Worm (Caenorhabditis elegans): ENCODE results near the gene ceh-87.
"Not testable (repeated sequence)": the region's sequence is repeated elsewhere in the genome, so short reads cannot be mapped to it uniquely, and the experiment has no call there.

ceh-87 gene

ce11 chrII:2690080-2690479 is 6.0 kb upstream of the ceh-87 start, which contains the start of gene nspf-3:
Gene nspf-3, minus strand, starts transcription at chrII:2690180.
- no peak for TF ChIP-seq nhr-237 (tag; optimal IDR thresholded peaks at IDR 0.05)
- no peak for TF ChIP-seq nhr-76 (tag; optimal IDR thresholded peaks at IDR 0.05)
- TF ChIP-seq zfp-2 (tag; optimal IDR thresholded peaks at IDR 0.05), result no peak
- TF ChIP-seq spr-3 (GFP tag; optimal IDR thresholded peaks at IDR 0.05), result no peak
- TF ChIP-seq attf-4 (tag; optimal IDR thresholded peaks at IDR 0.05), result no peak
- TF ChIP-seq unc-62 (GFP tag; optimal IDR thresholded peaks at IDR 0.05 in 1 of 2), result peak in 1 of 2 experiments; percentile 66
- TF ChIP-seq unc-62 (tag; optimal IDR thresholded peaks at IDR 0.05), result no peak
- TF ChIP-seq snpc-4 (tag; optimal IDR thresholded peaks at IDR 0.05), result no peak

ce11 chrII:2688616-2689015 is 4.5 kb upstream of the ceh-87 start, which contains the start of gene nspf-2:
Gene nspf-2, plus strand, starts transcription at chrII:2688916.
- TF ChIP-seq dmd-9 (GFP tag; IDR thresholded peaks at IDR 0.05); F26F4.8 (GFP tag; conservative IDR thresholded peaks at IDR 0.05); fos-1 (tag; optimal IDR thresholded peaks at IDR 0.05): not testable (repeated sequence)

ce11 chrII:2686985-2687675 is 3.0 kb upstream of the ceh-87 start, which contains the start of the genes sup-9 and nspf-1:
Gene sup-9, minus strand, starts transcription at chrII:2687027.
Gene nspf-1, plus strand, starts transcription at chrII:2687625.
- TF ChIP-seq nhr-11 (tag; optimal IDR thresholded peaks at IDR 0.05), result peak; percentile 9
- 0 out of 2 replicates have a peak, but pooled peaks have one; percentile 32 for TF ChIP-seq ctbp-1 (GFP tag; IDR thresholded peaks at IDR 0.05)
- TF ChIP-seq zip-2 (tag; optimal IDR thresholded peaks at IDR 0.05), result no peak
- TF ChIP-seq daf-16 (GFP tag; optimal IDR thresholded peaks at IDR 0.05), result peak in 1 of 2 experiments; percentile 45
- TF ChIP-seq daf-16 (tag; optimal IDR thresholded peaks at IDR 0.05), result no peak
- no peak for TF ChIP-seq nhr-41 (GFP tag; IDR thresholded peaks at IDR 0.05)

- no peak for TF ChIP-seq unc-62 (GFP tag; optimal IDR thresholded peaks at IDR 0.05 in 1 of 2)
- TF ChIP-seq unc-62 (tag; optimal IDR thresholded peaks at IDR 0.05), result no peak
- peak; percentile 96 for TF ChIP-seq aha-1 (tag)
- no peak for TF ChIP-seq hmg-1.1 (GFP tag; IDR thresholded peaks at IDR 0.05)
- TF ChIP-seq fos-1 (tag; optimal IDR thresholded peaks at IDR 0.05), result no peak
These were observed 675 bp upstream of the ceh-87 start for ce11 chrII:2684783-2685182.

- TF ChIP-seq lin-15B (tag; optimal IDR thresholded peaks at IDR 0.05), result no peak
- peak; percentile 36 for TF ChIP-seq aha-1 (tag)
These were observed 3.0 kb downstream of the ceh-87 start, which contains the start of gene F34D6.1 for ce11 chrII:2681118-2681517. Gene F34D6.1, minus strand, starts transcription at chrII:2681218.

ce11 chrII:2677534-2678168 is 6.5 kb downstream of the ceh-87 start, which contains the start of gene F22E5.17:
Gene F22E5.17, plus strand, starts transcription at chrII:2678041.
- TF ChIP-seq set-16 (GFP tag; IDR thresholded peaks at IDR 0.05), result no peak
- TF ChIP-seq dmd-6 (GFP tag; IDR thresholded peaks at IDR 0.05), result peak; percentile 92
- TF ChIP-seq php-3 (GFP tag; IDR thresholded peaks at IDR 0.05), result peak; percentile 48; the same call in 1 of the 2 replicates
- no peak for TF ChIP-seq T26A8.4 (GFP tag; IDR thresholded peaks at IDR 0.05)
- no peak for TF ChIP-seq lin-13 (GFP tag; optimal IDR thresholded peaks at IDR 0.05)
- TF ChIP-seq nhr-48 (tag; optimal IDR thresholded peaks at IDR 0.05), result peak; percentile 33
- TF ChIP-seq pqm-1 (tag; optimal IDR thresholded peaks at IDR 0.05), result peak; percentile 94
- TF ChIP-seq lin-1 (GFP tag; IDR thresholded peaks at IDR 0.05), result 0 out of 2 replicates have a peak, but pooled peaks have one; percentile 12
- TF ChIP-seq hlh-11 (tag; optimal IDR thresholded peaks at IDR 0.05), result peak; percentile 63
- peak; percentile 88 for TF ChIP-seq nhr-28 (tag; optimal IDR thresholded peaks at IDR 0.05)
- peak; percentile 22 for TF ChIP-seq nhr-102 (tag; optimal IDR thresholded peaks at IDR 0.05)
- no peak for TF ChIP-seq mxl-2 (GFP tag; conservative IDR thresholded peaks at IDR 0.05)
- 0 out of 2 replicates have a peak, but pooled peaks have one; percentile 41 for TF ChIP-seq egl-43 (GFP tag; IDR thresholded peaks at IDR 0.05)
- TF ChIP-seq nhr-77 (tag; optimal IDR thresholded peaks at IDR 0.05), result peak; percentile 7
